Fruit fly (Drosophila melanogaster) Kc167 (cell line): ENCODE data around the gene rux.

Source experiments
- Myc ChIP-seq: fragments of >200 bp; optimal IDR thresholded peaks from 2 replicates; lab custom pipeline; 2017; ENCODE audit warnings: missing external identifiers
- Sin3A ChIP-seq: fragments of >200 bp; optimal IDR thresholded peaks from 2 replicates; lab custom pipeline; 2018; ENCODE audit warnings: missing external identifiers
- h ChIP-seq: fragments of >200 bp; optimal IDR thresholded peaks from 3 replicates; lab custom pipeline; 2018; ENCODE audit warnings: missing external identifiers
- insv ChIP-seq: fragments of >200 bp; optimal IDR thresholded peaks from 3 replicates; lab custom pipeline; 2018; ENCODE audit warnings: missing external identifiers
- psq ChIP-seq: fragments of >200 bp; optimal IDR thresholded peaks from 2 replicates; lab custom pipeline; 2017; ENCODE audit warnings: missing external identifiers
- ttk ChIP-seq: sonication (Bioruptor generic); optimal IDR thresholded peaks from 2 replicates; lab custom pipeline; 2017; ENCODE audit warnings: missing external identifiers

- TF ChIP-seq h (lab: Kevin White, UChicago) (no peak), psq (lab: Kevin White, UChicago) (no peak), Myc (no peak), ttk (no peak), insv (no peak), Sin3A (lab: Kevin White, UChicago) (no peak)
Measured at dm6 chrX:6062160-6062559, 24.6 kb upstream of the rux start.
